Fruit fly (Drosophila melanogaster) S2 (cell line): ENCODE measurements around the gene al.
A peak's percentile ranks its signal among the peaks of the same experiment; 100 is the strongest.

Experiments used
- CG8478 ChIP-seq: fragments of >200 bp; optimal IDR thresholded peaks from 2 replicates; lab custom pipeline; 2018
- CTCF ChIP-seq, 2 experiments: fragments of >200 bp; optimal IDR thresholded peaks; 2 replicates each; lab custom pipeline; 2018

DNA sequence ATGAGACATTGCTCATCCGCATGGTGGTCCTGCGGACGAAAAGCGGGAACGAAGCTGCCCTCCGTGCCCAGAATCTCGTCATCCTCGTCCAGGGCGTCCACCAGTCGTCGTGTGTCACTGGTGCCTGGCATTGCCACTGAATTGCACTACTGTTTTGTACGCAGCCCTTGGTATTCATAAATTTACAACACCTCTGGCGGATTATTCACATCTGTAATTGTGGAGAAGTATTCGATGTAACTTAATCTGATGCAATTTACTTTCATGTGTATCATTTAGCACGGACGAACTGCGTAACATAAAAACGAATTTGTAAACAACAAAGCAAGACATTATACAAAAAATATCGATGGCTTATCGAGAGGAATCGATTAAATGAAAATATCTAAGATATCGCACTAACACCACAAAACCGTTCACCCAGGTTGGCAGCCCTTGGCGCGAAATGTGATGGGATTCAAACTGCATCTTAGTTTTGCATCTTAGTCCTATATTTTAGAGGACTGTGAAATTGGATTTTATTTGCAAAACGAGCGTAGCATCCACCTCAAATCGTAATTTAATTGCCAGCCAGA, 20.3 kb upstream of the al start, which contains the start of gene Ent1:
- no peak for TF ChIP-seq CG8478
- TF ChIP-seq CTCF (optimal IDR thresholded peaks at IDR 0.05; lab: Kevin White, UChicago): peak in 1 of 2 experiments; percentile 26
